Fruit fly (Drosophila melanogaster): ENCODE measurements around the gene poe.
A peak's percentile ranks its signal among the peaks of the same experiment; 100 is the strongest.

The poe gene

dm6 chr2L:8088025-8088789, 16.8 kb upstream of the poe start (continued):
- TF ChIP-seq stwl (tag; optimal IDR thresholded peaks at IDR 0.05), result no peak
- no peak for TF ChIP-seq p53 (GFP tag; optimal IDR thresholded peaks at IDR 0.05)
- no peak for TF ChIP-seq btn (GFP tag; optimal IDR thresholded peaks at IDR 0.05)
- TF ChIP-seq ftz-f1 (GFP tag; optimal IDR thresholded peaks at IDR 0.05), result peak; percentile 47
- no peak for TF ChIP-seq jigr1 (GFP tag; IDR thresholded peaks at IDR 0.05)
- TF ChIP-seq ERR (GFP tag; optimal IDR thresholded peaks at IDR 0.05), result no peak
- peak; percentile 45; the same call in 1 of the 2 replicates for TF ChIP-seq Scr (GFP tag; IDR thresholded peaks at IDR 0.05; ENCODE audit: partially characterized antibody)
- TF ChIP-seq CG2129 (GFP tag; IDR thresholded peaks at IDR 0.05; ENCODE audit: partially characterized antibody), result no peak
- no peak for TF ChIP-seq CG7786 (GFP tag; optimal IDR thresholded peaks at IDR 0.05)
- peak; percentile 72 for TF ChIP-seq Jarid2 (GFP tag; optimal IDR thresholded peaks at IDR 0.05)
- no peak for TF ChIP-seq CG6689 (GFP tag; IDR thresholded peaks at IDR 0.05)
- no peak for TF ChIP-seq CG4730 (GFP tag; IDR thresholded peaks at IDR 0.05)
- no peak for TF ChIP-seq D19B (GFP tag; optimal IDR thresholded peaks at IDR 0.05)
- no peak for TF ChIP-seq CG5180 (GFP tag; optimal IDR thresholded peaks at IDR 0.05)
- TF ChIP-seq Mes4 (GFP tag; optimal IDR thresholded peaks at IDR 0.05), result no peak
- TF ChIP-seq wor (GFP tag; IDR thresholded peaks at IDR 0.05), result no peak
- peak; percentile 17 for TF ChIP-seq CG2678 (tag; optimal IDR thresholded peaks at IDR 0.05)
- TF ChIP-seq MESR4 (GFP tag; optimal IDR thresholded peaks at IDR 0.05), result no peak
- peak; percentile 6 for TF ChIP-seq zfh2 (GFP tag; optimal IDR thresholded peaks at IDR 0.05)
- TF ChIP-seq CG10209 (GFP tag; optimal IDR thresholded peaks at IDR 0.05), result no peak
- no peak for TF ChIP-seq run (tag; optimal IDR thresholded peaks at IDR 0.05)
- TF ChIP-seq nom (GFP tag; optimal IDR thresholded peaks at IDR 0.05), result no peak
- no peak for TF ChIP-seq ara (GFP tag; IDR thresholded peaks at IDR 0.05)
- no peak for TF ChIP-seq CG2875 (GFP tag; optimal IDR thresholded peaks at IDR 0.05)
- peak; percentile 16 for TF ChIP-seq CG11504 (tag; optimal IDR thresholded peaks at IDR 0.05)
- no peak for TF ChIP-seq Hr39 (optimal IDR thresholded peaks at IDR 0.05)
- TF ChIP-seq CG3281 (GFP tag; optimal IDR thresholded peaks at IDR 0.05), result peak; percentile 26
- no peak for TF ChIP-seq Poxn (GFP tag; IDR thresholded peaks at IDR 0.05)
- no peak for TF ChIP-seq CG11456 (GFP tag; IDR thresholded peaks at IDR 0.05)
- peak; percentile 22 for TF ChIP-seq sens (GFP tag)
- TF ChIP-seq her (GFP tag; optimal IDR thresholded peaks at IDR 0.05), result no peak
- TF ChIP-seq Chrac-16 (GFP tag; optimal IDR thresholded peaks at IDR 0.05), result no peak
- no peak for TF ChIP-seq ATbp (GFP tag; optimal IDR thresholded peaks at IDR 0.05)
- TF ChIP-seq Stat92E (GFP tag; optimal IDR thresholded peaks at IDR 0.05), result no peak
- no peak for TF ChIP-seq CG1647 (GFP tag; optimal IDR thresholded peaks at IDR 0.05)
- no peak for TF ChIP-seq hth (optimal IDR thresholded peaks at IDR 0.05)
- no peak for TF ChIP-seq trem (tag; optimal IDR thresholded peaks at IDR 0.05)
- TF ChIP-seq CG1602 (GFP tag; optimal IDR thresholded peaks at IDR 0.05), result no peak
- 0 out of 2 replicates have a peak, but pooled peaks have one; percentile 30 for TF ChIP-seq sens-2 (GFP tag; IDR thresholded peaks at IDR 0.05)
- TF ChIP-seq CG12769 (tag; optimal IDR thresholded peaks at IDR 0.05), result peak; percentile 97
- no peak for TF ChIP-seq CG1529 (GFP tag; optimal IDR thresholded peaks at IDR 0.05)
- TF ChIP-seq Nf-YC (tag; optimal IDR thresholded peaks at IDR 0.05), result no peak
- 0 out of 3 replicates have a peak, but pooled peaks have one; percentile 26 for TF ChIP-seq z (GFP tag; IDR thresholded peaks at IDR 0.05)
- TF ChIP-seq Blimp-1 (GFP tag; optimal IDR thresholded peaks at IDR 0.05), result no peak
- no peak for TF ChIP-seq CG10147 (GFP tag; optimal IDR thresholded peaks at IDR 0.05)
- no peak for TF ChIP-seq ro (GFP tag; IDR thresholded peaks at IDR 0.05)
- no peak for TF ChIP-seq hb (GFP tag; IDR thresholded peaks at IDR 0.05; ENCODE audit: partially characterized antibody)
- TF ChIP-seq Ada2b (GFP tag; IDR thresholded peaks at IDR 0.05), result no peak
- TF ChIP-seq Sin3A (optimal IDR thresholded peaks at IDR 0.05), result no peak
- TF ChIP-seq Atf3 (GFP tag; optimal IDR thresholded peaks at IDR 0.05), result no peak
